Fruit fly (Drosophila melanogaster) whole organism, embryonic: ENCODE data around the gene Dap160.
A peak's percentile ranks its signal among the peaks of the same experiment; 100 is the strongest.

Experiments
- B-H2 ChIP-seq: fragments of 200-800 bp; sonication (Bioruptor generic); optimal IDR thresholded peaks from 2 replicates; lab custom pipeline; 2018; ENCODE audit warnings: missing biosample characterization, mild to moderate bottlenecking, missing genetic modification characterization
- C15 ChIP-seq: fragments of 200-800 bp; sonication (Bioruptor generic); IDR thresholded peaks from 3 replicates; pipeline ENCODE4 v1.3.6; 2022; ENCODE audit warnings: missing biosample characterization, missing genetic modification characterization
- CG10147 ChIP-seq: fragments of 200-800 bp; sonication (Bioruptor generic); optimal IDR thresholded peaks from 2 replicates; lab custom pipeline; 2019; ENCODE audit warnings: missing biosample characterization, mild to moderate bottlenecking, missing genetic modification characterization, moderate library complexity
- CG10431 ChIP-seq: fragments of 200-800 bp; sonication (Bioruptor generic); optimal IDR thresholded peaks from 3 replicates; lab custom pipeline; 2018; ENCODE audit warnings: missing biosample characterization, mild to moderate bottlenecking, missing genetic modification characterization
- CG10979 ChIP-seq: fragments of 200-800 bp; sonication (Bioruptor generic); optimal IDR thresholded peaks from 2 replicates; lab custom pipeline; 2018; ENCODE audit warnings: missing biosample characterization, mild to moderate bottlenecking, missing genetic modification characterization, moderate library complexity
- CG11247 ChIP-seq: fragments of 200-800 bp; sonication (Bioruptor generic); IDR thresholded peaks from 2 replicates; pipeline ENCODE4 v1.3.6; 2022; ENCODE audit warnings: missing biosample characterization, missing genetic modification characterization
- CG11560 ChIP-seq: fragments of 200-800 bp; sonication (Bioruptor generic); IDR thresholded peaks from 3 replicates; pipeline ENCODE4 v1.3.6; 2022; ENCODE audit warnings: missing biosample characterization, missing genetic modification characterization
- CG12299 ChIP-seq: fragments of 200-800 bp; sonication (Bioruptor generic); optimal IDR thresholded peaks from 2 replicates; lab custom pipeline; 2018; ENCODE audit warnings: missing biosample characterization, mild to moderate bottlenecking, missing genetic modification characterization
- CG14050 ChIP-seq: fragments of 200-800 bp; sonication (Bioruptor generic); IDR thresholded peaks from 3 replicates; pipeline ENCODE4 v1.3.6; 2022; ENCODE audit warnings: missing biosample characterization, missing genetic modification characterization
- CG15073 ChIP-seq: fragments of 200-800 bp; sonication (Bioruptor generic); optimal IDR thresholded peaks from 2 replicates; lab custom pipeline; 2016; ENCODE audit warnings: missing biosample characterization, missing genetic modification characterization
- CG17186 ChIP-seq: fragments of 200-800 bp; sonication (Bioruptor generic); optimal IDR thresholded peaks from 3 replicates; lab custom pipeline; 2017; ENCODE audit warnings: missing biosample characterization, missing genetic modification reagents, missing genetic modification characterization
- CG18619 ChIP-seq: fragments of 200-800 bp; sonication (Bioruptor generic); optimal IDR thresholded peaks from 3 replicates; lab custom pipeline; 2017; ENCODE audit warnings: missing biosample characterization, mild to moderate bottlenecking, missing genetic modification characterization
- CG2120 ChIP-seq: fragments of 200-800 bp; sonication (Bioruptor generic); optimal IDR thresholded peaks from 3 replicates; lab custom pipeline; 2016; ENCODE audit warnings: missing biosample characterization, missing genetic modification characterization
- CG2889 ChIP-seq: fragments of 200-800 bp; sonication (Bioruptor generic); IDR thresholded peaks from 3 replicates; pipeline ENCODE4 v1.3.6; 2022; ENCODE audit warnings: missing biosample characterization, missing genetic modification characterization
- CG31224 ChIP-seq: fragments of 200-800 bp; sonication (Bioruptor generic); IDR thresholded peaks from 2 replicates; pipeline ENCODE4 v1.3.6; 2022; ENCODE audit warnings: missing biosample characterization, missing genetic modification characterization
- CG31441 ChIP-seq: fragments of 200-800 bp; sonication (Bioruptor generic); IDR thresholded peaks from 2 replicates; pipeline ENCODE4 v1.3.6; 2022; ENCODE audit warnings: missing biosample characterization, missing genetic modification characterization
- CG34422 ChIP-seq: fragments of 200-800 bp; sonication (Bioruptor generic); IDR thresholded peaks from 3 replicates; pipeline ENCODE4 v1.3.6; 2022; ENCODE audit warnings: missing biosample characterization, missing genetic modification characterization
- CG3838 ChIP-seq: fragments of 200-800 bp; sonication (Bioruptor generic); optimal IDR thresholded peaks from 3 replicates; lab custom pipeline; 2016; ENCODE audit warnings: missing biosample characterization, missing genetic modification characterization
- CG43689 ChIP-seq: fragments of 200-800 bp; sonication (Bioruptor generic); IDR thresholded peaks from 2 replicates; pipeline ENCODE4 v1.3.6; 2022; ENCODE audit warnings: missing biosample characterization, missing genetic modification characterization
- CG4707 ChIP-seq: fragments of 200-800 bp; sonication (Bioruptor generic); optimal IDR thresholded peaks from 2 replicates; lab custom pipeline; 2018; ENCODE audit warnings: missing biosample characterization, mild to moderate bottlenecking, missing genetic modification characterization, moderate library complexity
- CG4854 ChIP-seq: fragments of 200-800 bp; sonication (Bioruptor generic); optimal IDR thresholded peaks from 2 replicates; lab custom pipeline; 2016; ENCODE audit warnings: missing biosample characterization, missing genetic modification characterization, inconsistent platforms
- CG5180 ChIP-seq: fragments of 200-800 bp; sonication (Bioruptor generic); optimal IDR thresholded peaks from 3 replicates; lab custom pipeline; 2017; ENCODE audit warnings: missing biosample characterization, missing genetic modification characterization, mild to moderate bottlenecking, moderate library complexity, missing genetic modification reagents
- CG6765 ChIP-seq: fragments of 200-800 bp; sonication (Bioruptor generic); optimal IDR thresholded peaks from 3 replicates; lab custom pipeline; 2017; ENCODE audit warnings: missing biosample characterization, mild to moderate bottlenecking, missing genetic modification characterization
- CG8359 ChIP-seq: fragments of 200-800 bp; sonication (Bioruptor generic); optimal IDR thresholded peaks from 2 replicates; lab custom pipeline; 2017; ENCODE audit warnings: missing biosample characterization, mild to moderate bottlenecking, missing genetic modification characterization, borderline replicate concordance
- CHES-1-like ChIP-seq: fragments of 200-800 bp; sonication (Bioruptor generic); optimal IDR thresholded peaks from 2 replicates; lab custom pipeline; 2016; ENCODE audit warnings: missing biosample characterization, missing genetic modification characterization
- Hr78 ChIP-seq, 2 experiments: fragments of 200-800 bp in 1 of 2; fragments of >200 bp in 1 of 2; sonication (Bioruptor generic) in 1 of 2; optimal IDR thresholded peaks; 2 replicates each; lab custom pipeline; 2017 to 2019; ENCODE audit warnings: missing biosample characterization in 2 of 2, missing genetic modification characterization in 2 of 2, mild to moderate bottlenecking in 1 of 2, moderate library complexity in 1 of 2
- Max ChIP-seq: fragments of 200-800 bp; sonication (Bioruptor generic); optimal IDR thresholded peaks from 2 replicates; lab custom pipeline; 2016; ENCODE audit warnings: missing biosample characterization, mild to moderate bottlenecking, missing genetic modification characterization
- NC2β ChIP-seq: fragments of 200-800 bp; sonication (Bioruptor generic); optimal IDR thresholded peaks from 2 replicates; lab custom pipeline; 2016; ENCODE audit warnings: missing biosample characterization, missing genetic modification characterization
- Oaz ChIP-seq: fragments of 200-800 bp; sonication (Bioruptor generic); IDR thresholded peaks from 2 replicates; pipeline ENCODE4 v1.3.6; 2022; ENCODE audit warnings: missing biosample characterization, missing genetic modification characterization
- PHDP ChIP-seq: fragments of 200-800 bp; sonication (Bioruptor generic); optimal IDR thresholded peaks from 3 replicates; lab custom pipeline; 2018; ENCODE audit warnings: missing biosample characterization, mild to moderate bottlenecking, missing genetic modification characterization, moderate library complexity
- Stat92E ChIP-seq, 3 experiments: fragments of >200 bp in 2 of 3; fragments of 200-800 bp in 1 of 3; sonication (Bioruptor generic) in 1 of 3; optimal IDR thresholded peaks; 2 replicates each; lab custom pipeline; 2017 to 2019; ENCODE audit warnings: missing biosample characterization in 3 of 3, missing genetic modification characterization in 3 of 3, mild to moderate bottlenecking in 1 of 3, moderate library complexity in 1 of 3
- abd-A ChIP-seq: fragments of 200-800 bp; sonication (Bioruptor generic); optimal IDR thresholded peaks from 3 replicates; lab custom pipeline; 2019; ENCODE audit warnings: missing biosample characterization, mild to moderate bottlenecking, missing genetic modification characterization, moderate library complexity
- bcd ChIP-seq: fragments of 200-800 bp; sonication (Bioruptor generic); optimal IDR thresholded peaks from 2 replicates; lab custom pipeline; 2017; ENCODE audit warnings: missing biosample characterization, mild to moderate bottlenecking, missing genetic modification characterization
- btn ChIP-seq: fragments of 200-800 bp; sonication (Bioruptor generic); optimal IDR thresholded peaks from 2 replicates; lab custom pipeline; 2016; ENCODE audit warnings: missing biosample characterization, missing genetic modification characterization
- chm ChIP-seq: fragments of 200-800 bp; sonication (Bioruptor generic); IDR thresholded peaks from 2 replicates; pipeline ENCODE4 v1.3.6; 2022; ENCODE audit warnings: missing biosample characterization, missing genetic modification characterization
- chn ChIP-seq: fragments of 200-800 bp; sonication (Bioruptor generic); optimal IDR thresholded peaks from 2 replicates; lab custom pipeline; 2016; ENCODE audit warnings: missing biosample characterization, missing genetic modification characterization
- crp ChIP-seq, 2 experiments: fragments of 200-800 bp; sonication (Bioruptor generic); optimal IDR thresholded peaks; 2 replicates in 1 of 2; 3 replicates in 1 of 2; lab custom pipeline; 2017; ENCODE audit warnings: missing biosample characterization in 2 of 2, missing genetic modification characterization in 2 of 2, mild to moderate bottlenecking in 1 of 2, moderate library complexity in 1 of 2
- disco-r ChIP-seq: fragments of 200-800 bp; sonication (Bioruptor generic); optimal IDR thresholded peaks from 2 replicates; lab custom pipeline; 2016; ENCODE audit warnings: missing biosample characterization, missing genetic modification characterization
- gro ChIP-seq: fragments of 200-800 bp; sonication (Bioruptor generic); optimal IDR thresholded peaks from 2 replicates; lab custom pipeline; 2016; ENCODE audit warnings: missing biosample characterization, missing genetic modification characterization
- kay ChIP-seq: fragments of 200-800 bp; sonication (Bioruptor generic); optimal IDR thresholded peaks from 2 replicates; lab custom pipeline; 2016; ENCODE audit warnings: missing biosample characterization, missing genetic modification characterization
- luna ChIP-seq: fragments of 200-800 bp; sonication (Bioruptor generic); optimal IDR thresholded peaks from 2 replicates; lab custom pipeline; 2016; ENCODE audit warnings: missing biosample characterization, missing genetic modification characterization
- nmo ChIP-seq: fragments of 200-800 bp; sonication (Bioruptor generic); optimal IDR thresholded peaks from 2 replicates; lab custom pipeline; 2018; ENCODE audit warnings: missing biosample characterization, mild to moderate bottlenecking, missing genetic modification characterization, moderate library complexity
- run ChIP-seq: fragments of 200-800 bp; sonication (Bioruptor generic); optimal IDR thresholded peaks from 3 replicates; lab custom pipeline; 2018; ENCODE audit warnings: missing biosample characterization, mild to moderate bottlenecking, missing genetic modification characterization
- sima ChIP-seq: fragments of 200-800 bp; sonication (Bioruptor generic); optimal IDR thresholded peaks from 2 replicates; lab custom pipeline; 2016; ENCODE audit warnings: missing biosample characterization, missing genetic modification characterization
- sna ChIP-seq: fragments of 200-800 bp; sonication (Bioruptor generic); IDR thresholded peaks from 2 replicates; pipeline ENCODE4 v1.3.6; 2022; ENCODE audit warnings: missing biosample characterization, missing genetic modification characterization; ENCODE audit not compliant: partially characterized antibody
- sob ChIP-seq: fragments of 200-800 bp; sonication (Bioruptor generic); IDR thresholded peaks from 2 replicates; pipeline ENCODE4 v1.3.6; 2022; ENCODE audit warnings: missing biosample characterization, missing genetic modification characterization
- sr ChIP-seq: fragments of 200-800 bp; sonication (Bioruptor generic); IDR thresholded peaks from 3 replicates; pipeline ENCODE4 v1.3.6; 2022; ENCODE audit warnings: missing biosample characterization, missing genetic modification characterization
- stc ChIP-seq: fragments of 200-800 bp; sonication (Bioruptor generic); IDR thresholded peaks from 2 replicates; pipeline ENCODE4 v1.3.6; 2022; ENCODE audit warnings: missing biosample characterization, missing genetic modification characterization
- tgo ChIP-seq: fragments of 200-800 bp; sonication (Bioruptor generic); IDR thresholded peaks from 3 replicates; pipeline ENCODE4 v1.3.6; 2022; ENCODE audit warnings: missing biosample characterization, missing genetic modification characterization
- vfl ChIP-seq: fragments of 200-800 bp; sonication (Bioruptor generic); optimal IDR thresholded peaks from 2 replicates; lab custom pipeline; 2016; ENCODE audit warnings: missing biosample characterization, missing genetic modification characterization

The Dap160 gene

DNA sequence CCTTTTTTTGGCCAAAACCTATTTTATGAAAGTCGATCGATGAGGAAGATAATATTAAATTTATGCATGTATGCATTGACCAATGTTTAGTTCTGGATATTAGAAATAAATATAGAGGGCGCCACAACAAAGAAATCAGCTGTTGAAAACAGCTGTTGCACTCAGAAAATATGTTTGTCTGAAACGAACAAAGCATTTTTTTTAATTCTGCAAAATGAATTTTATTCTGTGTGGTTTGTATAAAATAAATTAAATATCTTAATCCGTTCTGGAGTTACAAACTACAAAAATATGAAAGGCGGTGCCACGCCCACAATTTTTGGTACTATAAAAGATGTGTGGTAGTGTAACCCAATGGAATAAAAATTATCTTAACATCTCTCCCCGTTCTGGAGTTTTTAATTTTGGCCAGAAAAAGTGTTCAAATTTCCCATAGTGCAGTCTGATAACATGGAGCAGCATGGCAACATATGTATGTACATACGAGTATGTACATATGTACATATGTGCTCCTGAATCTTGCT lies 33.3 kb downstream of the Dap160 start (continued):
- TF ChIP-seq CG5180 (GFP tag; lab: Kevin White, UChicago) (no peak), Stat92E (GFP tag; optimal IDR thresholded peaks at IDR 0.05; lab: Kevin White, UChicago) (no peak), CG34422 (GFP tag; lab: Robert Waterston, UW) (0 out of 3 replicates have a peak, but pooled peaks have one; percentile 13), abd-A (tag; lab: Kevin White, UChicago) (no peak), CG10979 (tag; lab: Kevin White, UChicago) (peak; percentile 66), Hr78 (GFP tag; optimal IDR thresholded peaks at IDR 0.05; lab: Kevin White, UChicago) (peak in 1 of 2 experiments; percentile 19), CG10431 (GFP tag; lab: Kevin White, UChicago) (no peak), CG14050 (GFP tag; lab: Robert Waterston, UW) (no peak), CG2120 (GFP tag; lab: Kevin White, UChicago) (peak; percentile 26), run (tag; lab: Kevin White, UChicago) (peak; percentile 20), vfl (peak; percentile 57), CG31224 (GFP tag; lab: Robert Waterston, UW) (no peak), CG2889 (GFP tag; lab: Robert Waterston, UW) (no peak), CG15073 (GFP tag; lab: Kevin White, UChicago) (no peak), CG8359 (no peak), CG11247 (GFP tag; lab: Robert Waterston, UW) (no peak), CG18619 (GFP tag; lab: Kevin White, UChicago) (peak; percentile 52), NC2β (peak; percentile 24), CG43689 (no peak), sna (GFP tag; lab: Robert Waterston, UW) (no peak), Max (GFP tag; lab: Kevin White, UChicago) (peak; percentile 81), sob (GFP tag; lab: Robert Waterston, UW) (0 out of 2 replicates have a peak, but pooled peaks have one; percentile 45), sr (GFP tag; lab: Robert Waterston, UW) (no peak), disco-r (GFP tag; lab: Kevin White, UChicago) (no peak), Oaz (GFP tag; lab: Robert Waterston, UW) (no peak), stc (GFP tag; lab: Robert Waterston, UW) (0 out of 2 replicates have a peak, but pooled peaks have one; percentile 9), PHDP (tag; lab: Kevin White, UChicago) (peak; percentile 48), CHES-1-like (GFP tag; lab: Kevin White, UChicago) (peak; percentile 38), crp (GFP tag; optimal IDR thresholded peaks at IDR 0.05; lab: Kevin White, UChicago) (peak; percentile 8 to 82), nmo (GFP tag; lab: Kevin White, UChicago) (peak; percentile 85), CG12299 (tag; lab: Kevin White, UChicago) (peak; percentile 20), CG4854 (peak; percentile 66), luna (GFP tag; lab: Kevin White, UChicago) (no peak), tgo (peak; percentile 62; the same call in 2 of the 3 replicates), chn (peak; percentile 74), CG11560 (tag; lab: Robert Waterston, UW) (no peak), CG4707 (GFP tag; lab: Kevin White, UChicago) (peak; percentile 83), B-H2 (GFP tag; lab: Kevin White, UChicago) (no peak), CG3838 (peak; percentile 41), sima (no peak), CG17186 (no peak), CG6765 (GFP tag; lab: Kevin White, UChicago) (no peak), C15 (GFP tag; lab: Robert Waterston, UW) (0 out of 3 replicates have a peak, but pooled peaks have one; percentile 54), bcd (peak; percentile 52), CG31441 (GFP tag; lab: Robert Waterston, UW) (peak; percentile 49), kay (GFP tag; lab: Kevin White, UChicago) (no peak), chm (GFP tag; lab: Robert Waterston, UW) (no peak; the same call in 1 of the 2 replicates), gro (peak; percentile 29), btn (GFP tag; lab: Kevin White, UChicago) (peak; percentile 33), CG10147 (GFP tag; lab: Kevin White, UChicago) (peak; percentile 43)
